Fruit fly (Drosophila melanogaster) whole organism, prepupa: ENCODE results near the gene xit.

Experiments used
- Blimp-1 ChIP-seq: fragments of 200-800 bp; sonication (Bioruptor generic); optimal IDR thresholded peaks from 3 replicates; lab custom pipeline; 2017; ENCODE audit warnings: missing biosample characterization, missing genetic modification characterization, mild to moderate bottlenecking, moderate library complexity, missing genetic modification reagents
- CG10631 ChIP-seq: fragments of 200-800 bp; sonication (Bioruptor generic); optimal IDR thresholded peaks from 2 replicates; lab custom pipeline; 2016; ENCODE audit warnings: missing biosample characterization, missing genetic modification characterization
- CG10669 ChIP-seq: fragments of 200-800 bp; sonication (Bioruptor generic); optimal IDR thresholded peaks from 3 replicates; lab custom pipeline; 2018; ENCODE audit warnings: missing biosample characterization, mild to moderate bottlenecking, missing genetic modification characterization, moderate library complexity
- CG11294 ChIP-seq: fragments of 200-800 bp; sonication (Bioruptor generic); IDR thresholded peaks from 2 replicates; pipeline ENCODE4 v1.3.6; 2022; ENCODE audit warnings: missing biosample characterization, missing genetic modification characterization
- CG11762 ChIP-seq: fragments of 200-800 bp; sonication (Bioruptor generic); optimal IDR thresholded peaks from 3 replicates; lab custom pipeline; 2016; ENCODE audit warnings: missing biosample characterization, missing genetic modification characterization; ENCODE audit not compliant: insufficient read depth
- CG11902 ChIP-seq: fragments of 200-800 bp; sonication (Bioruptor generic); optimal IDR thresholded peaks from 3 replicates; lab custom pipeline; 2016; ENCODE audit warnings: missing biosample characterization, missing genetic modification characterization
- CG15336 ChIP-seq: fragments of 200-800 bp; sonication (Bioruptor generic); IDR thresholded peaks from 2 replicates; pipeline ENCODE4 v1.3.6; 2022; ENCODE audit warnings: missing biosample characterization, missing genetic modification characterization
- CG16779 ChIP-seq: fragments of 200-800 bp; sonication (Bioruptor generic); optimal IDR thresholded peaks from 3 replicates; lab custom pipeline; 2017; ENCODE audit warnings: missing biosample characterization, mild to moderate bottlenecking, missing genetic modification characterization
- CG3032 ChIP-seq: fragments of 200-800 bp; optimal IDR thresholded peaks from 2 replicates; lab custom pipeline; 2019; ENCODE audit warnings: missing biosample characterization, mild to moderate bottlenecking, missing genetic modification characterization, moderate library complexity
- CG32006 ChIP-seq: fragments of 200-800 bp; sonication (Bioruptor generic); optimal IDR thresholded peaks from 3 replicates; lab custom pipeline; 2017; ENCODE audit warnings: missing biosample characterization, mild to moderate bottlenecking, missing genetic modification characterization
- CG34406 ChIP-seq: fragments of 200-800 bp; sonication (Bioruptor generic); optimal IDR thresholded peaks from 3 replicates; lab custom pipeline; 2016; ENCODE audit warnings: missing biosample characterization, missing genetic modification characterization
- CG3919 ChIP-seq: fragments of 200-800 bp; sonication (Bioruptor generic); optimal IDR thresholded peaks from 3 replicates; lab custom pipeline; 2016; ENCODE audit warnings: missing biosample characterization, missing genetic modification characterization
- CG4318 ChIP-seq: fragments of 200-800 bp; sonication (Bioruptor generic); optimal IDR thresholded peaks from 3 replicates; lab custom pipeline; 2017; ENCODE audit warnings: missing biosample characterization, mild to moderate bottlenecking, missing genetic modification characterization
- CG6276 ChIP-seq: fragments of 200-800 bp; sonication (Bioruptor generic); optimal IDR thresholded peaks from 2 replicates; lab custom pipeline; 2017; ENCODE audit warnings: missing biosample characterization, mild to moderate bottlenecking, missing genetic modification characterization
- CG6792 ChIP-seq: fragments of 200-800 bp; sonication (Bioruptor generic); optimal IDR thresholded peaks from 3 replicates; lab custom pipeline; 2016; ENCODE audit warnings: missing biosample characterization, missing genetic modification characterization
- CG6808 ChIP-seq: fragments of 200-800 bp; sonication (Bioruptor generic); optimal IDR thresholded peaks from 3 replicates; lab custom pipeline; 2017; ENCODE audit warnings: missing biosample characterization, missing genetic modification characterization, mild to moderate bottlenecking, moderate library complexity, missing genetic modification reagents
- CG6854 ChIP-seq: fragments of 200-800 bp; sonication (Bioruptor generic); optimal IDR thresholded peaks from 2 replicates; lab custom pipeline; 2017; ENCODE audit warnings: missing biosample characterization, mild to moderate bottlenecking, missing genetic modification characterization
- CG7368 ChIP-seq: fragments of 200-800 bp; sonication (Bioruptor generic); optimal IDR thresholded peaks from 3 replicates; lab custom pipeline; 2016; ENCODE audit warnings: missing biosample characterization, missing genetic modification characterization
- CG8119 ChIP-seq: fragments of 200-800 bp; sonication (Bioruptor generic); IDR thresholded peaks from 3 replicates; pipeline ENCODE4 v1.3.6; 2022; ENCODE audit warnings: missing biosample characterization, missing genetic modification characterization
- CG8632 ChIP-seq: fragments of 200-800 bp; sonication (Bioruptor generic); optimal IDR thresholded peaks from 3 replicates; lab custom pipeline; 2016; ENCODE audit warnings: missing biosample characterization, missing genetic modification characterization
- CG9139 ChIP-seq: fragments of 200-800 bp; sonication (Bioruptor generic); optimal IDR thresholded peaks from 3 replicates; lab custom pipeline; 2017; ENCODE audit warnings: missing biosample characterization, mild to moderate bottlenecking, missing genetic modification characterization
- Eip75B ChIP-seq: fragments of 200-800 bp; sonication (Bioruptor generic); optimal IDR thresholded peaks from 3 replicates; lab custom pipeline; 2016; ENCODE audit warnings: missing biosample characterization, missing genetic modification characterization
- Eip78C ChIP-seq: fragments of 200-800 bp; sonication (Bioruptor generic); peaks from one replicate; lab custom pipeline; 2016; ENCODE audit warnings: missing biosample characterization, missing genetic modification characterization
- Ets21C ChIP-seq: fragments of 200-800 bp; sonication (Bioruptor generic); optimal IDR thresholded peaks from 3 replicates; lab custom pipeline; 2016; ENCODE audit warnings: missing biosample characterization, missing genetic modification characterization
- Ets96B ChIP-seq: fragments of 200-800 bp; optimal IDR thresholded peaks from 2 replicates; lab custom pipeline; 2019; ENCODE audit warnings: missing biosample characterization, mild to moderate bottlenecking, missing genetic modification characterization, moderate library complexity
- Gug ChIP-seq: fragments of 200-800 bp; sonication (Bioruptor generic); IDR thresholded peaks from 2 replicates; pipeline ENCODE4 v1.3.6; 2022; ENCODE audit warnings: missing biosample characterization, missing genetic modification characterization
- Hr38 ChIP-seq: sonication (Bioruptor generic); optimal IDR thresholded peaks from 2 replicates; lab custom pipeline; 2016; ENCODE audit warnings: missing biosample characterization, missing genetic modification characterization
- Hr39 ChIP-seq: fragments of 200-800 bp; sonication (Bioruptor generic); optimal IDR thresholded peaks from 2 replicates; lab custom pipeline; 2016; ENCODE audit warnings: missing biosample characterization, missing genetic modification characterization
- Hr4 ChIP-seq: fragments of 200-800 bp; sonication (Bioruptor generic); optimal IDR thresholded peaks from 3 replicates; lab custom pipeline; 2016; ENCODE audit warnings: missing biosample characterization, missing genetic modification characterization
- Lpt ChIP-seq: fragments of 200-800 bp; sonication (Bioruptor generic); optimal IDR thresholded peaks from 3 replicates; lab custom pipeline; 2016; ENCODE audit warnings: missing biosample characterization, missing genetic modification characterization
- Met ChIP-seq: fragments of 200-800 bp; sonication (Bioruptor generic); optimal IDR thresholded peaks from 3 replicates; lab custom pipeline; 2016; ENCODE audit warnings: missing biosample characterization, missing genetic modification characterization
- OdsH ChIP-seq: fragments of 200-800 bp; sonication (Bioruptor generic); optimal IDR thresholded peaks from 3 replicates; lab custom pipeline; 2016; ENCODE audit warnings: missing biosample characterization, missing genetic modification characterization
- Smox ChIP-seq: fragments of 200-800 bp; sonication (Bioruptor generic); optimal IDR thresholded peaks from 3 replicates; lab custom pipeline; 2016; ENCODE audit warnings: missing biosample characterization, missing genetic modification characterization
- Sox102F ChIP-seq: fragments of 200-800 bp; sonication (Bioruptor generic); optimal IDR thresholded peaks from 2 replicates; lab custom pipeline; 2016; ENCODE audit warnings: missing biosample characterization, mild to moderate bottlenecking, missing genetic modification characterization
- Sox14 ChIP-seq: fragments of 200-800 bp; sonication (Bioruptor generic); optimal IDR thresholded peaks from 3 replicates; lab custom pipeline; 2016; ENCODE audit warnings: missing biosample characterization, missing genetic modification characterization
- Sox15 ChIP-seq: fragments of 200-800 bp; sonication (Bioruptor generic); optimal IDR thresholded peaks from 3 replicates; lab custom pipeline; 2016; ENCODE audit warnings: missing biosample characterization, missing genetic modification characterization
- achi ChIP-seq: fragments of 200-800 bp; sonication (Bioruptor generic); optimal IDR thresholded peaks from 3 replicates; lab custom pipeline; 2016; ENCODE audit warnings: missing biosample characterization, missing genetic modification characterization
- dsx ChIP-seq: fragments of 200-800 bp; optimal IDR thresholded peaks from 3 replicates; lab custom pipeline; 2019; ENCODE audit warnings: missing biosample characterization, mild to moderate bottlenecking, missing genetic modification characterization, moderate library complexity; ENCODE audit not compliant: poor library complexity, severe bottlenecking
- eg ChIP-seq: fragments of 200-800 bp; sonication (Bioruptor generic); IDR thresholded peaks from 3 replicates; pipeline ENCODE4 v1.3.6; 2022; ENCODE audit warnings: missing biosample characterization, missing genetic modification characterization
- esn ChIP-seq: fragments of 200-800 bp; sonication (Bioruptor generic); optimal IDR thresholded peaks from 2 replicates; lab custom pipeline; 2016; ENCODE audit warnings: missing biosample characterization, mild to moderate bottlenecking, missing genetic modification characterization, moderate library complexity
- fd85E ChIP-seq: fragments of 200-800 bp; sonication (Bioruptor generic); optimal IDR thresholded peaks from 3 replicates; lab custom pipeline; 2016; ENCODE audit warnings: missing biosample characterization, missing genetic modification characterization
- fkh ChIP-seq: fragments of 200-800 bp; sonication (Bioruptor generic); optimal IDR thresholded peaks from 3 replicates; lab custom pipeline; 2017; ENCODE audit warnings: missing biosample characterization, mild to moderate bottlenecking, missing genetic modification characterization, moderate library complexity
- lz ChIP-seq: fragments of 200-800 bp; sonication (Bioruptor generic); optimal IDR thresholded peaks from 3 replicates; lab custom pipeline; 2016; ENCODE audit warnings: missing biosample characterization, missing genetic modification characterization
- pdm3 ChIP-seq: fragments of 200-800 bp; sonication (Bioruptor generic); optimal IDR thresholded peaks from 3 replicates; lab custom pipeline; 2016; ENCODE audit warnings: missing biosample characterization, missing genetic modification characterization
- salr ChIP-seq, 2 experiments: fragments of 200-800 bp; sonication (Bioruptor generic); optimal IDR thresholded peaks; 3 replicates each; lab custom pipeline; 2016 to 2018; ENCODE audit warnings: missing biosample characterization in 2 of 2, missing genetic modification characterization in 2 of 2, mild to moderate bottlenecking in 1 of 2
- spab ChIP-seq: fragments of 200-800 bp; sonication (Bioruptor generic); optimal IDR thresholded peaks from 2 replicates; lab custom pipeline; 2017; ENCODE audit warnings: missing biosample characterization, mild to moderate bottlenecking, missing genetic modification characterization, missing genetic modification reagents
- ss ChIP-seq, 2 experiments: fragments of 200-800 bp; sonication (Bioruptor generic); optimal IDR thresholded peaks; 2 replicates in 1 of 2; 3 replicates in 1 of 2; lab custom pipeline; 2017 to 2018; ENCODE audit warnings: mild to moderate bottlenecking in 2 of 2, missing biosample characterization in 2 of 2, missing genetic modification characterization in 2 of 2, moderate library complexity in 1 of 2
- svp ChIP-seq: fragments of 200-800 bp; sonication (Bioruptor generic); peaks from one replicate; lab custom pipeline; 2016; ENCODE audit warnings: missing biosample characterization, missing genetic modification characterization

xit gene

dm6 chrX:6853384-6853783 lies 32.6 kb downstream of the xit start (continued):
- no peak for TF ChIP-seq CG7368
- TF ChIP-seq CG6276 (GFP tag; lab: Kevin White, UChicago), result peak; percentile 20
- no peak for TF ChIP-seq Sox15
- no peak for TF ChIP-seq CG10669 (GFP tag; lab: Kevin White, UChicago)
- TF ChIP-seq CG10631 (GFP tag; lab: Kevin White, UChicago), result no peak
- peak; percentile 31; the same call in 1 of the 2 replicates for TF ChIP-seq Gug
- TF ChIP-seq CG8119 (GFP tag; lab: Robert Waterston, UW), result peak; percentile 52; the same call in 2 of the 3 replicates
- TF ChIP-seq CG4318 (GFP tag; lab: Kevin White, UChicago), result no peak
- no peak for TF ChIP-seq spab (GFP tag; lab: Kevin White, UChicago)
- peak; percentile 74 to 83 for TF ChIP-seq ss (GFP tag; optimal IDR thresholded peaks at IDR 0.05; lab: Kevin White, UChicago)
- peak; percentile 40 for TF ChIP-seq dsx (GFP tag; lab: Kevin White, UChicago)
- TF ChIP-seq CG6792, result no peak
- TF ChIP-seq Sox102F (GFP tag; lab: Kevin White, UChicago), result peak; percentile 6
- no peak for TF ChIP-seq fd85E
- TF ChIP-seq lz (GFP tag; lab: Kevin White, UChicago), result no peak
- TF ChIP-seq Smox (GFP tag; lab: Kevin White, UChicago), result no peak
- no peak for TF ChIP-seq CG8632 (GFP tag; lab: Kevin White, UChicago)

dm6 chrX:6854563-6854962 lies 33.7 kb downstream of the xit start:
- TF ChIP-seq CG11762 (GFP tag; lab: Kevin White, UChicago), result peak; percentile 49
- no peak for TF ChIP-seq CG6854 (GFP tag; lab: Kevin White, UChicago)
- TF ChIP-seq CG11902, result peak; percentile 19
- TF ChIP-seq fkh (GFP tag; lab: Kevin White, UChicago), result peak; percentile 32
- TF ChIP-seq CG16779, result peak; percentile 69
- TF ChIP-seq svp (GFP tag; lab: Kevin White, UChicago), result peak; percentile 50
- TF ChIP-seq CG32006 (GFP tag; lab: Kevin White, UChicago), result peak; percentile 91
- TF ChIP-seq lz (GFP tag; lab: Kevin White, UChicago), result peak; percentile 78
- TF ChIP-seq CG3032 (tag; lab: Kevin White, UChicago), result peak; percentile 59
- peak; percentile 71 for TF ChIP-seq Ets96B
- peak; percentile 79 for TF ChIP-seq OdsH (GFP tag; lab: Kevin White, UChicago)
- peak; percentile 58 for TF ChIP-seq spab (GFP tag; lab: Kevin White, UChicago)
- TF ChIP-seq CG6808 (GFP tag; lab: Kevin White, UChicago), result peak; percentile 50
- TF ChIP-seq Eip75B (GFP tag; lab: Kevin White, UChicago), result peak; percentile 74
- TF ChIP-seq salr (GFP tag; optimal IDR thresholded peaks at IDR 0.05; lab: Kevin White, UChicago), result peak; percentile 42 to 67
- TF ChIP-seq Lpt (GFP tag; lab: Kevin White, UChicago), result peak; percentile 67
- TF ChIP-seq Hr39 (GFP tag; lab: Kevin White, UChicago), result peak; percentile 43
- TF ChIP-seq esn (GFP tag; lab: Kevin White, UChicago), result peak; percentile 74
- TF ChIP-seq CG3919 (GFP tag; lab: Kevin White, UChicago), result peak; percentile 78
- no peak for TF ChIP-seq Hr38 (GFP tag; lab: Kevin White, UChicago)
- peak; percentile 75 for TF ChIP-seq CG10669 (GFP tag; lab: Kevin White, UChicago)
- peak; percentile 88 for TF ChIP-seq Hr4 (GFP tag; lab: Kevin White, UChicago)
- TF ChIP-seq pdm3, result peak; percentile 78
- peak; percentile 92 for TF ChIP-seq eg
- peak; percentile 56 for TF ChIP-seq dsx (GFP tag; lab: Kevin White, UChicago)
- peak; percentile 91 for TF ChIP-seq CG8119 (GFP tag; lab: Robert Waterston, UW)
- peak; percentile 68 for TF ChIP-seq CG6792
- peak; percentile 25 for TF ChIP-seq Ets21C
- peak; percentile 78 for TF ChIP-seq Sox102F (GFP tag; lab: Kevin White, UChicago)
- TF ChIP-seq Blimp-1, result no peak
- peak; percentile 78 for TF ChIP-seq Sox14
- peak; percentile 62 for TF ChIP-seq CG34406 (GFP tag; lab: Kevin White, UChicago)
- peak; percentile 80 for TF ChIP-seq CG4318 (GFP tag; lab: Kevin White, UChicago)
- peak; percentile 30 for TF ChIP-seq Sox15
- peak; percentile 93 for TF ChIP-seq CG15336
- TF ChIP-seq ss (GFP tag; optimal IDR thresholded peaks at IDR 0.05; lab: Kevin White, UChicago), result peak; percentile 52
- peak; percentile 67 for TF ChIP-seq Smox (GFP tag; lab: Kevin White, UChicago)
- TF ChIP-seq CG9139 (GFP tag; lab: Kevin White, UChicago), result peak; percentile 33
- peak; percentile 78 for TF ChIP-seq achi (GFP tag; lab: Kevin White, UChicago)
- TF ChIP-seq CG11294 (GFP tag; lab: Robert Waterston, UW), result peak; percentile 53
- peak; percentile 76 for TF ChIP-seq Met
- TF ChIP-seq Eip78C, result peak; percentile 89
